Worm (Caenorhabditis elegans): ENCODE results near the gene F54B3.4.

F54B3.4 gene

DNA sequence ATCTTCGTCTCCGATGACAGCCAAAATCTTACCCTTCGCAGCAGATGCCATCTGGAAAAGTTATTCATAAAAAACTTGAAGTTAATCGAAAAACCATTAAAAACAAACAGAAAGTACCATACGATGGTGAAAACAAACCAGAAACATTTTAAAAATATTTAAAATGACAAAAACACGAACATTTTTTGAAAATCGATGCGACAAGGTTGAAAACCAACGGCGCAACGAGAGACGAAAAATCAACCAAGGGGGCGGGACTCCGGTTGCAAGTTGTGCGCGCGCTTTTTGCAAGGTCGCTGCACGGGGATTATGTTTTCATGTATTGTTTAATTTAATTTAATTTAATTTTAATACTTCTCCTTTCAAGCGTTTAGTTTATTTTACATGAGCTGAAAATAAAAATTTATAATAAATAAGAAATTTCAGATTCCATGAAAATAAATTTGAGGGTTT, 32.7 kb upstream of the F54B3.4 start, which contains the start of gene vha-9 (continued):
- TF ChIP-seq daf-19 (GFP tag; conservative IDR thresholded peaks at IDR 0.05) (peak; percentile 70; the same call in 1 of the 2 replicates), dmd-9 (GFP tag; IDR thresholded peaks at IDR 0.05) (no peak), lin-13 (GFP tag; optimal IDR thresholded peaks at IDR 0.05) (peak; percentile 59), zfp-3 (GFP tag; conservative IDR thresholded peaks at IDR 0.05) (no peak), nhr-42 (GFP tag; IDR thresholded peaks at IDR 0.05) (peak; percentile 56; the same call in 1 of the 2 replicates)

DNA sequence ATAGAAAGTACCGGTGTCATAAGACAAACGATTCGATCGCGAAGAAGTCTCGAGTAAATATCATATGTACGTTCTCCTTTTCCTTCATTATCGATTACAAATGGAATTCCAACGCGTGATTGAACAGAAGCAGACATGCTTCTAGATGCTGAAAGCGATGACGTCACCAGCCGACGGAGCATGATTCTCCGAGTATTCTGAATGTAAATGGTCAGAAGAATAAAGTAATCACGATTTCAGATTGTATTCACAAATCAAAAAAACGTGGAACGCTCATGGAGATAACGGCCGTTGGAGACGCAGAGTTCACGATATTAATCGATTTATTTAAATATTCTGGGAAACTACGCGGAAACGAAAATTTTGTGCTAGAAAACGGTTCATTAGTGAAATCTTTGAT, 31.7 kb upstream of the F54B3.4 start, which contains the start of gene clpp-1:
TSS of gene clpp-1 (minus strand) at position 197 of the 400 bp plus-strand sequence.
- TF ChIP-seq dmd-6 (GFP tag; IDR thresholded peaks at IDR 0.05) (no peak), F10B5.3 (tag; optimal IDR thresholded peaks at IDR 0.05) (no peak), madf-5 (GFP tag; IDR thresholded peaks at IDR 0.05) (no peak), mdt-29 (GFP tag; IDR thresholded peaks at IDR 0.05) (no peak), dpl-1 (GFP tag; optimal IDR thresholded peaks at IDR 0.05) (peak; percentile 17), ztf-11 (tag; optimal IDR thresholded peaks at IDR 0.05) (no peak), nhr-111 (GFP tag; optimal IDR thresholded peaks at IDR 0.05) (no peak), sdz-12 (GFP tag; optimal IDR thresholded peaks at IDR 0.05) (no peak), hlh-30 (tag; optimal IDR thresholded peaks at IDR 0.05; ENCODE audit: insufficient read depth) (peak; percentile 29), lin-13 (GFP tag; optimal IDR thresholded peaks at IDR 0.05) (no peak), arid-1 (GFP tag; conservative IDR thresholded peaks at IDR 0.05) (0 out of 2 replicates have a peak, but pooled peaks have one; percentile 24), nhr-6 (tag; optimal IDR thresholded peaks at IDR 0.05) (no peak), hmg-1.1 (GFP tag; IDR thresholded peaks at IDR 0.05) (no peak), fkh-10 (GFP tag; optimal IDR thresholded peaks at IDR 0.05) (no peak), nhr-237 (tag; optimal IDR thresholded peaks at IDR 0.05) (no peak), lin-38 (GFP tag; IDR thresholded peaks at IDR 0.05) (no peak), zip-11 (GFP tag; IDR thresholded peaks at IDR 0.05) (no peak), dve-1 (tag; optimal IDR thresholded peaks at IDR 0.05; ENCODE audit: insufficient read depth) (peak; percentile 16), F26F4.8 (GFP tag; conservative IDR thresholded peaks at IDR 0.05) (no peak), mep-1 (tag; optimal IDR thresholded peaks at IDR 0.05) (peak; percentile 32), D1046.2 (GFP tag; IDR thresholded peaks at IDR 0.05) (no peak), hif-1 (tag; optimal IDR thresholded peaks at IDR 0.05) (no peak), mes-2 (tag; optimal IDR thresholded peaks at IDR 0.05; ENCODE audit: poor library complexity, severe bottlenecking) (peak; percentile 16), unc-130 (GFP tag; optimal IDR thresholded peaks at IDR 0.05) (no peak), hlh-11 (tag; optimal IDR thresholded peaks at IDR 0.05) (peak; percentile 20), unc-39 (tag; optimal IDR thresholded peaks at IDR 0.05) (no peak), F44E2.7 (GFP tag; IDR thresholded peaks at IDR 0.05) (no peak), lin-39 (tag; optimal IDR thresholded peaks at IDR 0.05) (no peak), lir-3 (tag; optimal IDR thresholded peaks at IDR 0.05) (no peak), nhr-76 (tag; optimal IDR thresholded peaks at IDR 0.05) (no peak), snpc-4 (tag; optimal IDR thresholded peaks at IDR 0.05) (no peak), daf-19 (GFP tag; conservative IDR thresholded peaks at IDR 0.05) (no peak), Y75B8A.6 (GFP tag; IDR thresholded peaks at IDR 0.05) (0 out of 2 replicates have a peak, but pooled peaks have one; percentile 52), Y48G9A.11 (GFP tag; IDR thresholded peaks at IDR 0.05) (no peak), ctbp-1 (GFP tag; IDR thresholded peaks at IDR 0.05) (0 out of 2 replicates have a peak, but pooled peaks have one; percentile 6), lsy-2 (tag; optimal IDR thresholded peaks at IDR 0.05) (peak in 1 of 2 experiments; percentile 31), mdl-1 (tag; optimal IDR thresholded peaks at IDR 0.05) (no peak), lin-29 (GFP tag; IDR thresholded peaks at IDR 0.05) (no peak), nhr-28 (tag; optimal IDR thresholded peaks at IDR 0.05) (no peak), tag-97 (GFP tag; IDR thresholded peaks at IDR 0.05) (no peak), rbr-2 (tag; optimal IDR thresholded peaks at IDR 0.05) (no peak), zag-1 (tag; optimal IDR thresholded peaks at IDR 0.05) (no peak), madf-9 (GFP tag; conservative IDR thresholded peaks at IDR 0.05) (no peak), T20F7.1 (GFP tag; optimal IDR thresholded peaks at IDR 0.05) (peak; percentile 19), saeg-2 (GFP tag; IDR thresholded peaks at IDR 0.05) (0 out of 2 replicates have a peak, but pooled peaks have one; percentile 47)
